Worm (Caenorhabditis elegans): ENCODE data around the gene fkh-9.

DNA sequence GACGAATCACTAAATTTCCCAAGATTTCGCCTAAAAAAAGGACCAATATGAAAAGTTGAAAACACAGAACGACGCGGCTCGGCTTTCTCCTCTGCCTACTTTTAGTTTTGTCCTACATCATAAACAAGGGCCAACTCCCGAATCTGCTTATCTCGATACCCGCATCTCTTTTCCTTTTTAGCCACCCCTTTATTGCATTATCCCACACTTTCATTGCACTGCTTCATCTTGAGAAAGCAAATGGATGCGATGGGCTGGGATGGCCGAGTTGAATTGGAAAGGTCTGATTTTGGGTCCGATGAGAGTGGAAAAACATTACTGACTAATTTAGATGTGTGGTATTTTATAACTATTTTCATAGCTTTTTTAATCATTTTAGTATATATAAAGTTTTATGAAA lies 29.0 kb upstream of the fkh-9 start:
- TF ChIP-seq egl-27 (tag; optimal IDR thresholded peaks at IDR 0.05) (no peak), ceh-9 (tag; optimal IDR thresholded peaks at IDR 0.05) (no peak), elt-3 (tag; optimal IDR thresholded peaks at IDR 0.05) (no peak), nhr-11 (tag; optimal IDR thresholded peaks at IDR 0.05) (no peak), ztf-11 (tag; optimal IDR thresholded peaks at IDR 0.05) (no peak)

Data from whole organism, L3 larva.